Fruit fly (Drosophila melanogaster): ENCODE data around the gene Septin4.
A peak's percentile ranks its signal among the peaks of the same experiment; 100 is the strongest.

The Septin4 gene

dm6 chrX:16695658-16696181 lies 747 bp upstream of the Septin4 start, which contains the start of gene CG4678 (continued):
- TF ChIP-seq CG14667 (GFP tag; IDR thresholded peaks at IDR 0.05) (no peak), pita (GFP tag; optimal IDR thresholded peaks at IDR 0.05) (no peak), CG2712 (tag; optimal IDR thresholded peaks at IDR 0.05) (peak; percentile 5), Med (GFP tag) (peak; percentile 81)

DNA sequence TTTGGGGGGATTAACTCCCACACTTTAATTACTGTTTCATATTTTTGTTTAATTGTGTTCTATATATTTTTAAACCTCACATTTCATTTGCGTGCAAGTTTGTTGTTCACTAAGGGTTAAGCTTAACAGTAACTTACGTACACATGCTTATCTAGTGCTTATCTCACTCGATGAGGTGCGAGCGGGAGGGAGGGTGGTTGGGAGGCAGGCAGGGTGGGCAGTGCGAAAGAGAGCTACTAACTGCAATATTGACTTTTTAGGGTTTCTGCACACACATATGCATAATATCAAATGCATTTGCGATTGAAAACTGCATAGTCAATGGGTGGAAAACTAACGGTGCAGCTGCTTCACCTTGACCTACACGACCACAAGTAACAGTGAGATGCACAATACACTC lies 496 bp downstream of the Septin4 start:
- TF ChIP-seq CG1832 (GFP tag; optimal IDR thresholded peaks at IDR 0.05) = peak; percentile 13
- TF ChIP-seq pan (optimal IDR thresholded peaks at IDR 0.05) = no peak
- TF ChIP-seq pan (GFP tag; optimal IDR thresholded peaks at IDR 0.05 in 1 of 2, IDR thresholded peaks at IDR 0.05 in 1 of 2) = no peak
- TF ChIP-seq crol (GFP tag; IDR thresholded peaks at IDR 0.05) = peak; percentile 51
- 0 out of 2 replicates have a peak, but pooled peaks have one; percentile 4 for TF ChIP-seq Ada2b (GFP tag; IDR thresholded peaks at IDR 0.05)
- TF ChIP-seq Usf (GFP tag; optimal IDR thresholded peaks at IDR 0.05) = no peak
- TF ChIP-seq GATAe (GFP tag; conservative IDR thresholded peaks at IDR 0.05) = peak; percentile 68

DNA sequence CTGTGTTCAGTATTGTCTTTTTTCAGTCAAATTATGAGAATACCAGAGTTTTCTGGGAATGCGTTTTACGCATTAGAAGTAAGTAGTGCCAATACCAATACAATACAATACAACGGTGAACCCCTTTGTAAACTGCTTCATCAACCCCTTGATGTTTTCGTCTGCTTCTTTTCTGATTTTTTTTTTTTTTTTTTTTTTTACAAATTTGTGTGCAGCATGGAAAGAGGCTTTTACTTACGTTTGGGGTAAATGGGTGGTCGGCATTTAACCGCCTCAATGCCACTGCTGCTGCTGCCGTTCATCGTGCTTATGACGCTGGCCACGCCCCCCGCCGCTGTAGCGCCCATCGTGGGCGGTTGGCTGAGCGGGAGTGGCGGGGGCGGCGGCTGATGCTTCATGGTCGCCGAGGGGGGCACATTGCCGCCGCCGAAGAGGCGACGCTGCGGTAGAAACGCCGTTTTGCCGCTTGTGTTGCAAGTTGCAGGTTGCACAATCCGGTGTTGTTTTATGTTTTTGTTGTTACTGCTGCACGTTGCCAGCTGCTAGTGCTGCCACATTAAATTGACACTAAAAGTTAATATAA lies 1.1 kb downstream of the Septin4 start:
- TF ChIP-seq crol (GFP tag; IDR thresholded peaks at IDR 0.05) = peak; percentile 80
- peak; percentile 65 for TF ChIP-seq CG32772 (GFP tag; IDR thresholded peaks at IDR 0.05)
- TF ChIP-seq CG4404 (GFP tag; IDR thresholded peaks at IDR 0.05) = peak; percentile 10; the same call in 1 of the 2 replicates
- peak; percentile 52; the same call in 1 of the 3 replicates for TF ChIP-seq CG2199 (GFP tag; IDR thresholded peaks at IDR 0.05)
- peak; percentile 19 for TF ChIP-seq CG3065 (GFP tag; optimal IDR thresholded peaks at IDR 0.05)
- peak; percentile 72 for TF ChIP-seq sr (GFP tag; IDR thresholded peaks at IDR 0.05)
- TF ChIP-seq CG2129 (GFP tag; IDR thresholded peaks at IDR 0.05; ENCODE audit: partially characterized antibody) = no peak
- peak; percentile 2 for TF ChIP-seq CG31365 (tag; optimal IDR thresholded peaks at IDR 0.05)
- 0 out of 3 replicates have a peak, but pooled peaks have one; percentile 56 for TF ChIP-seq CG11456 (GFP tag; IDR thresholded peaks at IDR 0.05)
- no peak for TF ChIP-seq pho (GFP tag; optimal IDR thresholded peaks at IDR 0.05)
- TF ChIP-seq CG12659 (GFP tag; optimal IDR thresholded peaks at IDR 0.05) = no peak
- TF ChIP-seq hb (GFP tag; IDR thresholded peaks at IDR 0.05; ENCODE audit: partially characterized antibody) = no peak
- peak; percentile 56 for TF ChIP-seq Med (GFP tag)
- no peak for TF ChIP-seq CG18599 (GFP tag; optimal IDR thresholded peaks at IDR 0.05)
- TF ChIP-seq dmrt11E (tag; optimal IDR thresholded peaks at IDR 0.05) = no peak
- 0 out of 2 replicates have a peak, but pooled peaks have one; percentile 4 for TF ChIP-seq CG16779 (GFP tag; IDR thresholded peaks at IDR 0.05)
- TF ChIP-seq sens (GFP tag) = peak; percentile 43
- TF ChIP-seq CG17359 (tag; optimal IDR thresholded peaks at IDR 0.05) = peak; percentile 58

dm6 chrX:16692325-16692724 lies 2.6 kb downstream of the Septin4 start:
- TF ChIP-seq CG2120 (GFP tag; optimal IDR thresholded peaks at IDR 0.05) (peak; percentile 37), Hr78 (GFP tag; optimal IDR thresholded peaks at IDR 0.05) (peak in 1 of 2 experiments; percentile 57), CG13424 (tag; optimal IDR thresholded peaks at IDR 0.05) (peak; percentile 47), Antp (GFP tag; optimal IDR thresholded peaks at IDR 0.05) (no peak), CG9437 (GFP tag; optimal IDR thresholded peaks at IDR 0.05) (peak; percentile 15), CG7839 (tag; optimal IDR thresholded peaks at IDR 0.05) (peak; percentile 51), CG11504 (tag; optimal IDR thresholded peaks at IDR 0.05) (peak; percentile 34), CG18599 (GFP tag; optimal IDR thresholded peaks at IDR 0.05) (peak; percentile 1), CG9817 (tag; optimal IDR thresholded peaks at IDR 0.05) (peak; percentile 35), row (GFP tag; IDR thresholded peaks at IDR 0.05) (0 out of 3 replicates have a peak, but pooled peaks have one; percentile 33), CG6689 (GFP tag; IDR thresholded peaks at IDR 0.05) (0 out of 2 replicates have a peak, but pooled peaks have one; percentile 8), sug (tag; optimal IDR thresholded peaks at IDR 0.05) (peak; percentile 23), Eip74EF (GFP tag; optimal IDR thresholded peaks at IDR 0.05) (peak in 1 of 2 experiments; percentile 25), CG8388 (GFP tag; optimal IDR thresholded peaks at IDR 0.05) (peak; percentile 13), cwo (GFP tag; optimal IDR thresholded peaks at IDR 0.05) (peak; percentile 3), CG12391 (tag; optimal IDR thresholded peaks at IDR 0.05) (peak; percentile 48), CG31441 (GFP tag; IDR thresholded peaks at IDR 0.05) (peak; percentile 37; the same call in 1 of the 2 replicates), wek (GFP tag; optimal IDR thresholded peaks at IDR 0.05) (no peak)

Data from whole organism, embryonic.